Worm (Caenorhabditis elegans) whole organism, L4 larva: Measurements from ENCODE around the gene B0244.5.

Experiments used
- arid-1 ChIP-seq: fragments of 200-800 bp; sonication (Bioruptor generic); conservative IDR thresholded peaks from 2 replicates; pipeline ENCODE4 v1.3.6; 2022; ENCODE audit warnings: missing genetic modification reagents, missing genetic modification characterization, missing compliant biosample characterization
- lsy-2 ChIP-seq, 2 experiments: fragments of 150-350 bp in 1 of 2; sonication (generic microtip) in 1 of 2; optimal IDR thresholded peaks; 2 replicates each; lab custom pipeline; 2014 to 2017; ENCODE audit warnings: missing biosample characterization in 2 of 2, missing genetic modification characterization in 2 of 2
- zag-1 ChIP-seq: fragments of 150-350 bp; optimal IDR thresholded peaks from 2 replicates; lab custom pipeline; 2014; ENCODE audit warnings: missing biosample characterization, missing genetic modification characterization

- no peak for TF ChIP-seq lsy-2 (tag; optimal IDR thresholded peaks at IDR 0.05; lab: Kevin White, UChicago)
- TF ChIP-seq zag-1 (tag; lab: Kevin White, UChicago), result no peak
- TF ChIP-seq arid-1 (GFP tag; lab: Robert Waterston, UW), result no peak
Observed at ce11 chrIII:5717173-5717748, 27.4 kb upstream of the B0244.5 start.
